Worm (Caenorhabditis elegans): Measurements from ENCODE around the gene R02F2.6.

The R02F2.6 gene

ce11 chrIII:5506023-5506597, 27.4 kb upstream of the R02F2.6 start (continued):
- no peak for TF ChIP-seq ztf-11 (tag; optimal IDR thresholded peaks at IDR 0.05)
- no peak for TF ChIP-seq isw-1 (GFP tag; IDR thresholded peaks at IDR 0.05)
- peak in 1 of 2 experiments; percentile 21 for TF ChIP-seq lin-35 (GFP tag; optimal IDR thresholded peaks at IDR 0.05)
- TF ChIP-seq nhr-11 (tag; optimal IDR thresholded peaks at IDR 0.05): no peak
- no peak for TF ChIP-seq zip-4 (GFP tag; optimal IDR thresholded peaks at IDR 0.05)
- TF ChIP-seq hpl-2 (GFP tag; optimal IDR thresholded peaks at IDR 0.05): no peak
- no peak for TF ChIP-seq C34B4.2 (tag; optimal IDR thresholded peaks at IDR 0.05)
- TF ChIP-seq snu-23 (GFP tag; optimal IDR thresholded peaks at IDR 0.05): peak; percentile 52

DNA sequence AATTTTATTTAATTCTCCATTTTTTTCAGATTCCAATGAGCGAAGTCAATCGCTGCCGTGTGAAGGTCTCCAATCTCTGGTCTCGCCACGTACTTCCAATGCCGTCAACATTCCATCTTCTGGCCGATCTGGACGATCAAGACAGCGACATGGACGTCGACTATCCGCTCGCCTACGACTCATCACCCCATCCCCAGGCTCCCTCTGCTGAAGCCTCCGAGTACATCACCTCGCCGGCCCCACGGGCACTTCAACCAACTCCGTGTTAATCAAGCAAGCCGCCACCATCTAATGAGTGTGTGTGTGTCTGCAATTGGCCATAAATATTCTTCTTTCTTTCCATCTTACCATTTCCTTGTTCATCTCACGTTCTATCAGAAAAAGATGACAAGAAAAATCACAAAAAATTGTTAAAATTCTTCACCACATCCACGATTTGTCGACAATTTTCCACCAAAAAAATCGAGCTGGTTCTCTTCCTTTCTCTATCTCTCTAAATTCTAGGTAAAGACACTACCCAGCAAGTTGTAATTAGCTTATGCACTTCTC, 26.8 kb upstream of the R02F2.6 start:
- no peak for TF ChIP-seq jun-1 (tag; optimal IDR thresholded peaks at IDR 0.05)
- no peak for TF ChIP-seq vab-15 (tag; optimal IDR thresholded peaks at IDR 0.05)
- peak; percentile 76 for TF ChIP-seq aly-2 (tag; optimal IDR thresholded peaks at IDR 0.05)
- TF ChIP-seq fos-1 (tag; optimal IDR thresholded peaks at IDR 0.05): no peak
- peak; percentile 5 for TF ChIP-seq lir-3 (tag; optimal IDR thresholded peaks at IDR 0.05; ENCODE audit: poor library complexity)
- TF ChIP-seq ces-1 (GFP tag; optimal IDR thresholded peaks at IDR 0.05): no peak
- TF ChIP-seq nhr-85 (tag): no peak
- TF ChIP-seq nhr-47 (tag; optimal IDR thresholded peaks at IDR 0.05): no peak
- no peak for TF ChIP-seq efl-1 (optimal IDR thresholded peaks at IDR 0.05)
- peak in 1 of 2 experiments; percentile 90 for TF ChIP-seq efl-1 (GFP tag; optimal IDR thresholded peaks at IDR 0.05 in 1 of 2)

DNA sequence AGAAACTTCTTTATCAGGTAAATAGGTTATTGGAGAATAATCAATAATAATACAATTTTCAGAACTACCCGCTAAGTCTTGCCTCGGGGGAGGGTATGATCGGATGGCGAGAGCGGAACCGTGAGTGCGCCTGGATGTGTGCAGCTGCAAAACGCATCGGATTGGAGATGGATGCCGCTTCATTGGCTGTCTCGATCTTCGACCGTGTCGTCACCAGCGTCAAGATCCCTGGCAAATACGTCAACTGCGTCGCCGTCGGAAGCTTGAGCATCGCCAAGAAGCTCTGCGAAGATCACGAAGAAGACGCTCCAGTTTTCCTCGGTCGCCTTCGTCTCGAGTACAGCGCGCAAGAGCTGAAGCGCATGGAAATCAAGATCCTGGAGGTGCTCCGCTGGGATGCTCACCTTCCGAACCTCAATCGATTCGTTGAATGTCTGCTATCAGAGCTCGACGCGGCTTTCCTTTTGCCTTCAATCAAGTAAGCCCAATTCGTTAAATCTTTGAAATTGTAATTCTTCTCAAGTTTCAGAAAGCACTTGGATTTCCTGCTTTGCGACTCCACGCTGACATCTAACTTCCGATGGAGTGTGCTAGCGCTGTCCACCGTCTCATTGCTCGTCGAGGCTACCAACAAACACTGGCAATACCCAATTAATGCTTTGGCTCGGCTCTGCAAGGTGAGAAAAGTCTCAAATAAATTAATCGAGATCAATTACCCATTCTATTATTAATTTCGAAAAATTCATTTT, 26.2 kb upstream of the R02F2.6 start:
- peak; percentile 64 for TF ChIP-seq nhr-85 (tag)
- no peak for TF ChIP-seq tlp-1 (tag; optimal IDR thresholded peaks at IDR 0.05)
- no peak for TF ChIP-seq hlh-4 (tag; optimal IDR thresholded peaks at IDR 0.05)
- TF ChIP-seq rnt-1 (tag; optimal IDR thresholded peaks at IDR 0.05): no peak
- no peak for TF ChIP-seq nhr-28 (tag; optimal IDR thresholded peaks at IDR 0.05)
- TF ChIP-seq ces-1 (GFP tag; optimal IDR thresholded peaks at IDR 0.05): no peak
- no peak for TF ChIP-seq efl-1 (optimal IDR thresholded peaks at IDR 0.05)
- TF ChIP-seq efl-1 (GFP tag; optimal IDR thresholded peaks at IDR 0.05 in 1 of 2): peak in 1 of 2 experiments; percentile 92
- TF ChIP-seq ama-1 (optimal IDR thresholded peaks at IDR 0.05): peak; percentile 7
- TF ChIP-seq skn-1 (tag; optimal IDR thresholded peaks at IDR 0.05): no peak
- TF ChIP-seq dpl-1 (GFP tag; optimal IDR thresholded peaks at IDR 0.05): no peak
- TF ChIP-seq nhr-47 (tag; optimal IDR thresholded peaks at IDR 0.05): no peak
- TF ChIP-seq F16B12.6 (tag; optimal IDR thresholded peaks at IDR 0.05): no peak
- no peak for TF ChIP-seq ztf-4 (tag; optimal IDR thresholded peaks at IDR 0.05)
- no peak for TF ChIP-seq efl-3 (GFP tag; optimal IDR thresholded peaks at IDR 0.05)
- no peak for TF ChIP-seq lin-15B (tag; optimal IDR thresholded peaks at IDR 0.05)
- no peak for TF ChIP-seq fos-1 (tag; optimal IDR thresholded peaks at IDR 0.05)
- no peak for TF ChIP-seq pag-3 (tag; optimal IDR thresholded peaks at IDR 0.05; ENCODE audit: borderline replicate concordance, insufficient read depth)
- no peak for TF ChIP-seq C16A3.4 (tag; optimal IDR thresholded peaks at IDR 0.05)

DNA sequence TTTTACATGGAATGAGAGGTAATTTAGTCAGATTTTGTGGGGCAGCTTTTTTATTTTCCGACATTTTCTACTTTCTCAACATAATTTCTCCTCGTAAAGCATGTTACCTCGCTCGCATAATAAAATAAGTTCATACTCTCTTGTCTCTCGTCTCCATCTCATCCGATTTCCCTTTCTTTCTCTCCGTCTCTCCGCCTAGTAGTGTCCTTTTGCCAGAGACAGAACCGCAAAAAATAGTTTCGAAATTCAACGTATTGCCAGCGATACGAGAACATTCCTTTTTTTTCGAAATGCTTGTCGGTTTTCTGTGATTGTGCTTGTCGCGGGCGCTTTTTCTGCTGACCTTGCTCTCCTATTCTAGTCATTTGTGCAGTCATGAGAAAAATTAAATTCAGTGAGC, 25.4 kb upstream of the R02F2.6 start:
- peak; percentile 54 for TF ChIP-seq nhr-237 (tag; optimal IDR thresholded peaks at IDR 0.05)
- peak; percentile 49 for TF ChIP-seq nhr-77 (tag; optimal IDR thresholded peaks at IDR 0.05)
- no peak for TF ChIP-seq ceh-90 (tag; optimal IDR thresholded peaks at IDR 0.05)
- TF ChIP-seq pag-3 (tag; optimal IDR thresholded peaks at IDR 0.05; ENCODE audit: borderline replicate concordance, insufficient read depth): no peak
- peak; percentile 91 for TF ChIP-seq ama-1 (optimal IDR thresholded peaks at IDR 0.05)
- TF ChIP-seq nhr-85 (tag): peak; percentile 90
- TF ChIP-seq ets-5 (GFP tag; IDR thresholded peaks at IDR 0.05): no peak
- peak; percentile 13 for TF ChIP-seq C16A3.4 (tag; optimal IDR thresholded peaks at IDR 0.05)
- TF ChIP-seq efl-1 (optimal IDR thresholded peaks at IDR 0.05): peak; percentile 62
- peak; percentile 57 to 96 for TF ChIP-seq efl-1 (GFP tag; optimal IDR thresholded peaks at IDR 0.05 in 1 of 2)
- TF ChIP-seq ceh-8 (GFP tag; optimal IDR thresholded peaks at IDR 0.05): no peak
- no peak for TF ChIP-seq mab-9 (GFP tag; IDR thresholded peaks at IDR 0.05)
- TF ChIP-seq dsc-1 (tag; optimal IDR thresholded peaks at IDR 0.05): no peak
- peak; percentile 64 for TF ChIP-seq nhr-47 (tag; optimal IDR thresholded peaks at IDR 0.05)
- no peak for TF ChIP-seq fkh-4 (tag; optimal IDR thresholded peaks at IDR 0.05; ENCODE audit: borderline replicate concordance)
- no peak for TF ChIP-seq aha-1 (tag; optimal IDR thresholded peaks at IDR 0.05)
- TF ChIP-seq unc-30 (tag; optimal IDR thresholded peaks at IDR 0.05): no peak
- TF ChIP-seq elt-3 (tag; optimal IDR thresholded peaks at IDR 0.05): peak in 5 of 6 experiments; percentile 58 to 87 (median 62)
- TF ChIP-seq ceh-63 (GFP tag; optimal IDR thresholded peaks at IDR 0.05): no peak
- TF ChIP-seq hlh-4 (tag; optimal IDR thresholded peaks at IDR 0.05): no peak
- peak; percentile 12 for TF ChIP-seq unc-130 (tag; optimal IDR thresholded peaks at IDR 0.05)
- no peak for TF ChIP-seq nhr-11 (tag; optimal IDR thresholded peaks at IDR 0.05)
- TF ChIP-seq nhr-76 (tag; optimal IDR thresholded peaks at IDR 0.05): no peak

Data from whole organism, L1 larva.